Fruit fly (Drosophila melanogaster) whole organism, embryonic: ENCODE results near the gene Nph.

ENCODE experiments used
- ATbp ChIP-seq: fragments of 200-800 bp; sonication (Bioruptor generic); optimal IDR thresholded peaks from 2 replicates; lab custom pipeline; 2017; ENCODE audit warnings: missing biosample characterization, mild to moderate bottlenecking, missing genetic modification characterization, missing genetic modification reagents
- Atf6 ChIP-seq: fragments of 200-800 bp; sonication (Bioruptor generic); IDR thresholded peaks from 2 replicates; pipeline ENCODE4 v1.3.6; 2022; ENCODE audit warnings: missing biosample characterization, missing genetic modification characterization
- CG10209 ChIP-seq: fragments of 200-800 bp; sonication (Bioruptor generic); optimal IDR thresholded peaks from 3 replicates; lab custom pipeline; 2017; ENCODE audit warnings: missing biosample characterization, mild to moderate bottlenecking, missing genetic modification characterization, missing genetic modification reagents
- CG10321 ChIP-seq: fragments of 200-800 bp; sonication (Bioruptor generic); IDR thresholded peaks from 2 replicates; pipeline ENCODE4 v1.3.6; 2022; ENCODE audit warnings: missing biosample characterization, missing genetic modification characterization
- CG11456 ChIP-seq: fragments of 200-800 bp; sonication (Bioruptor generic); IDR thresholded peaks from 3 replicates; pipeline ENCODE4 v1.3.6; 2022; ENCODE audit warnings: missing biosample characterization, missing genetic modification characterization
- CG13894 ChIP-seq: fragments of 200-800 bp; sonication (Bioruptor generic); optimal IDR thresholded peaks from 3 replicates; lab custom pipeline; 2018; ENCODE audit warnings: missing biosample characterization, mild to moderate bottlenecking, missing genetic modification characterization, moderate library complexity
- CG15011 ChIP-seq: fragments of 200-800 bp; sonication (Bioruptor generic); optimal IDR thresholded peaks from 3 replicates; lab custom pipeline; 2018; ENCODE audit warnings: missing biosample characterization, mild to moderate bottlenecking, missing genetic modification characterization
- CG15269 ChIP-seq: fragments of 200-800 bp; sonication (Bioruptor generic); optimal IDR thresholded peaks from 2 replicates; lab custom pipeline; 2018; ENCODE audit warnings: missing biosample characterization, mild to moderate bottlenecking, missing genetic modification characterization, moderate library complexity
- CG15514 ChIP-seq: fragments of 200-800 bp; sonication (Bioruptor generic); optimal IDR thresholded peaks from 3 replicates; lab custom pipeline; 2017; ENCODE audit warnings: missing biosample characterization, missing genetic modification characterization, mild to moderate bottlenecking, moderate library complexity, missing genetic modification reagents
- CG17568 ChIP-seq: fragments of 200-800 bp; sonication (Bioruptor generic); optimal IDR thresholded peaks from 2 replicates; lab custom pipeline; 2018; ENCODE audit warnings: missing biosample characterization, mild to moderate bottlenecking, missing genetic modification characterization, moderate library complexity
- CG3065 ChIP-seq: fragments of 200-800 bp; sonication (Bioruptor generic); optimal IDR thresholded peaks from 2 replicates; lab custom pipeline; 2016; ENCODE audit warnings: missing biosample characterization, missing genetic modification characterization
- CG31388 ChIP-seq: fragments of 200-800 bp; sonication (Bioruptor generic); optimal IDR thresholded peaks from 2 replicates; lab custom pipeline; 2016; ENCODE audit warnings: missing biosample characterization, missing genetic modification characterization
- CG43689 ChIP-seq: fragments of 200-800 bp; sonication (Bioruptor generic); IDR thresholded peaks from 2 replicates; pipeline ENCODE4 v1.3.6; 2022; ENCODE audit warnings: missing biosample characterization, missing genetic modification characterization
- CG4730 ChIP-seq: fragments of 200-800 bp; sonication (Bioruptor generic); IDR thresholded peaks from 2 replicates; pipeline ENCODE4 v1.3.6; 2022; ENCODE audit warnings: missing biosample characterization, missing genetic modification characterization
- CG4854 ChIP-seq: fragments of 200-800 bp; sonication (Bioruptor generic); optimal IDR thresholded peaks from 2 replicates; lab custom pipeline; 2016; ENCODE audit warnings: missing biosample characterization, missing genetic modification characterization, inconsistent platforms
- CG6654 ChIP-seq: fragments of 200-800 bp; sonication (Bioruptor generic); optimal IDR thresholded peaks from 2 replicates; lab custom pipeline; 2017; ENCODE audit warnings: missing biosample characterization, mild to moderate bottlenecking, missing genetic modification characterization
- CG7928 ChIP-seq: fragments of 200-800 bp; sonication (Bioruptor generic); optimal IDR thresholded peaks from 2 replicates; lab custom pipeline; 2017; ENCODE audit warnings: missing biosample characterization, mild to moderate bottlenecking, missing genetic modification characterization
- CG8359 ChIP-seq: fragments of 200-800 bp; sonication (Bioruptor generic); optimal IDR thresholded peaks from 2 replicates; lab custom pipeline; 2017; ENCODE audit warnings: missing biosample characterization, mild to moderate bottlenecking, missing genetic modification characterization, borderline replicate concordance
- CTCF ChIP-seq: fragments of 200-800 bp; sonication (Bioruptor generic); optimal IDR thresholded peaks from 2 replicates; lab custom pipeline; 2017; ENCODE audit warnings: missing biosample characterization, mild to moderate bottlenecking, missing genetic modification characterization, moderate library complexity
- D ChIP-seq, 2 experiments: fragments of 200-800 bp in 1 of 2; fragments of >200 bp in 1 of 2; sonication (Bioruptor generic) in 1 of 2; optimal IDR thresholded peaks; 2 replicates in 1 of 2; 3 replicates in 1 of 2; lab custom pipeline; 2017; ENCODE audit warnings: mild to moderate bottlenecking in 1 of 2, missing biosample characterization in 1 of 2, missing genetic modification characterization in 1 of 2, missing genetic modification reagents in 1 of 2
- D19A ChIP-seq: fragments of 200-800 bp; optimal IDR thresholded peaks from 3 replicates; lab custom pipeline; 2019; ENCODE audit warnings: missing biosample characterization, mild to moderate bottlenecking, missing genetic modification characterization, moderate library complexity
- H15 ChIP-seq: fragments of 200-800 bp; sonication (Bioruptor generic); IDR thresholded peaks from 3 replicates; pipeline ENCODE4 v1.3.6; 2022; ENCODE audit warnings: missing biosample characterization, missing genetic modification characterization
- Hr39 ChIP-seq: fragments of >200 bp; optimal IDR thresholded peaks from 2 replicates; lab custom pipeline; 2017
- Jarid2 ChIP-seq: fragments of 200-800 bp; sonication (Bioruptor generic); optimal IDR thresholded peaks from 3 replicates; lab custom pipeline; 2017; ENCODE audit warnings: mild to moderate bottlenecking, missing biosample characterization, missing genetic modification reagents, missing genetic modification characterization
- MESR4 ChIP-seq: fragments of 200-800 bp; sonication (Bioruptor generic); optimal IDR thresholded peaks from 2 replicates; lab custom pipeline; 2018; ENCODE audit warnings: missing biosample characterization, mild to moderate bottlenecking, missing genetic modification characterization, moderate library complexity
- Rfx ChIP-seq: fragments of 200-800 bp; sonication (Bioruptor generic); IDR thresholded peaks from 2 replicates; pipeline ENCODE4 v1.3.6; 2022; ENCODE audit warnings: missing biosample characterization, missing genetic modification characterization
- Rx ChIP-seq: fragments of 200-800 bp; sonication (Bioruptor generic); IDR thresholded peaks from 2 replicates; pipeline ENCODE4 v1.3.6; 2022; ENCODE audit warnings: missing biosample characterization, missing genetic modification characterization
- az2 ChIP-seq: fragments of 200-800 bp; sonication (Bioruptor generic); optimal IDR thresholded peaks from 3 replicates; lab custom pipeline; 2016; ENCODE audit warnings: missing biosample characterization, missing genetic modification characterization
- cas ChIP-seq: fragments of 200-800 bp; sonication (Bioruptor generic); IDR thresholded peaks from 2 replicates; pipeline ENCODE4 v1.3.6; 2022; ENCODE audit warnings: missing biosample characterization, missing genetic modification characterization
- cwo ChIP-seq: fragments of 200-800 bp; sonication (Bioruptor generic); optimal IDR thresholded peaks from 3 replicates; lab custom pipeline; 2017; ENCODE audit warnings: missing biosample characterization, missing genetic modification characterization, mild to moderate bottlenecking, moderate library complexity, missing genetic modification reagents
- disco-r ChIP-seq: fragments of 200-800 bp; sonication (Bioruptor generic); optimal IDR thresholded peaks from 2 replicates; lab custom pipeline; 2016; ENCODE audit warnings: missing biosample characterization, missing genetic modification characterization
- dm ChIP-seq: fragments of 200-800 bp; sonication (Bioruptor generic); optimal IDR thresholded peaks from 3 replicates; lab custom pipeline; 2016; ENCODE audit warnings: missing biosample characterization, missing genetic modification characterization
- emc ChIP-seq: fragments of 200-800 bp; sonication (Bioruptor generic); optimal IDR thresholded peaks from 2 replicates; lab custom pipeline; 2016; ENCODE audit warnings: missing biosample characterization, missing genetic modification characterization
- esg ChIP-seq: fragments of 200-800 bp; sonication (Bioruptor generic); conservative IDR thresholded peaks from 2 replicates; pipeline ENCODE4 v1.3.6; 2022; ENCODE audit warnings: missing biosample characterization, missing genetic modification characterization
- ewg ChIP-seq: fragments of 200-800 bp; sonication (Bioruptor generic); optimal IDR thresholded peaks from 3 replicates; lab custom pipeline; 2017; ENCODE audit warnings: mild to moderate bottlenecking, missing biosample characterization, missing genetic modification reagents, missing genetic modification characterization
- fd64A ChIP-seq: fragments of 200-800 bp; sonication (Bioruptor generic); optimal IDR thresholded peaks from 3 replicates; lab custom pipeline; 2018; ENCODE audit warnings: missing biosample characterization, mild to moderate bottlenecking, missing genetic modification characterization
- gt ChIP-seq: fragments of 200-800 bp; sonication (Bioruptor generic); IDR thresholded peaks from 2 replicates; pipeline ENCODE4 v1.3.6; 2022; ENCODE audit warnings: missing biosample characterization, missing genetic modification characterization
- ham ChIP-seq: fragments of 200-800 bp; sonication (Bioruptor generic); IDR thresholded peaks from 2 replicates; pipeline ENCODE4 v1.3.6; 2022; ENCODE audit warnings: missing biosample characterization, missing genetic modification characterization
- hkb ChIP-seq, 2 experiments: fragments of 200-800 bp in 1 of 2; fragments of >200 bp in 1 of 2; sonication (Bioruptor generic) in 1 of 2; IDR thresholded peaks in 1 of 2; optimal IDR thresholded peaks in 1 of 2; 2 replicates each; pipeline versions ENCODE4 v1.3.6 to Lab custom; 2017 to 2022; ENCODE audit warnings: missing biosample characterization in 1 of 2, missing genetic modification characterization in 1 of 2
- nerfin-1 ChIP-seq: fragments of 200-800 bp; sonication (Bioruptor generic); optimal IDR thresholded peaks from 3 replicates; lab custom pipeline; 2019; ENCODE audit warnings: missing biosample characterization, mild to moderate bottlenecking, missing genetic modification characterization, moderate library complexity
- nerfin-2 ChIP-seq: fragments of 200-800 bp; sonication (Bioruptor generic); IDR thresholded peaks from 2 replicates; pipeline ENCODE4 v1.3.6; 2022; ENCODE audit warnings: missing biosample characterization, missing genetic modification characterization; ENCODE audit not compliant: partially characterized antibody
- ro ChIP-seq: fragments of 200-800 bp; sonication (Bioruptor generic); IDR thresholded peaks from 2 replicates; pipeline ENCODE4 v1.3.6; 2022; ENCODE audit warnings: missing biosample characterization, missing genetic modification characterization
- sd ChIP-seq: fragments of 200-800 bp; sonication (Bioruptor generic); optimal IDR thresholded peaks from 3 replicates; lab custom pipeline; 2018; ENCODE audit warnings: missing biosample characterization, mild to moderate bottlenecking, missing genetic modification characterization, moderate library complexity
- slbo ChIP-seq: fragments of 200-800 bp; sonication (Bioruptor generic); IDR thresholded peaks from 2 replicates; pipeline ENCODE4 v1.3.6; 2022; ENCODE audit warnings: missing biosample characterization, missing genetic modification characterization
- tio ChIP-seq: fragments of 200-800 bp; sonication (Bioruptor generic); optimal IDR thresholded peaks from 2 replicates; lab custom pipeline; 2017; ENCODE audit warnings: missing biosample characterization, missing genetic modification characterization, inconsistent platforms
- tll ChIP-seq, 2 experiments: fragments of 200-800 bp in 1 of 2; fragments of >200 bp in 1 of 2; sonication (Bioruptor generic) in 1 of 2; optimal IDR thresholded peaks; 2 replicates each; lab custom pipeline; 2017 to 2019; ENCODE audit warnings: missing biosample characterization in 2 of 2, missing genetic modification characterization in 2 of 2, mild to moderate bottlenecking in 1 of 2, moderate library complexity in 1 of 2
- vfl ChIP-seq: fragments of 200-800 bp; sonication (Bioruptor generic); optimal IDR thresholded peaks from 2 replicates; lab custom pipeline; 2016; ENCODE audit warnings: missing biosample characterization, missing genetic modification characterization

Gene Nph

DNA sequence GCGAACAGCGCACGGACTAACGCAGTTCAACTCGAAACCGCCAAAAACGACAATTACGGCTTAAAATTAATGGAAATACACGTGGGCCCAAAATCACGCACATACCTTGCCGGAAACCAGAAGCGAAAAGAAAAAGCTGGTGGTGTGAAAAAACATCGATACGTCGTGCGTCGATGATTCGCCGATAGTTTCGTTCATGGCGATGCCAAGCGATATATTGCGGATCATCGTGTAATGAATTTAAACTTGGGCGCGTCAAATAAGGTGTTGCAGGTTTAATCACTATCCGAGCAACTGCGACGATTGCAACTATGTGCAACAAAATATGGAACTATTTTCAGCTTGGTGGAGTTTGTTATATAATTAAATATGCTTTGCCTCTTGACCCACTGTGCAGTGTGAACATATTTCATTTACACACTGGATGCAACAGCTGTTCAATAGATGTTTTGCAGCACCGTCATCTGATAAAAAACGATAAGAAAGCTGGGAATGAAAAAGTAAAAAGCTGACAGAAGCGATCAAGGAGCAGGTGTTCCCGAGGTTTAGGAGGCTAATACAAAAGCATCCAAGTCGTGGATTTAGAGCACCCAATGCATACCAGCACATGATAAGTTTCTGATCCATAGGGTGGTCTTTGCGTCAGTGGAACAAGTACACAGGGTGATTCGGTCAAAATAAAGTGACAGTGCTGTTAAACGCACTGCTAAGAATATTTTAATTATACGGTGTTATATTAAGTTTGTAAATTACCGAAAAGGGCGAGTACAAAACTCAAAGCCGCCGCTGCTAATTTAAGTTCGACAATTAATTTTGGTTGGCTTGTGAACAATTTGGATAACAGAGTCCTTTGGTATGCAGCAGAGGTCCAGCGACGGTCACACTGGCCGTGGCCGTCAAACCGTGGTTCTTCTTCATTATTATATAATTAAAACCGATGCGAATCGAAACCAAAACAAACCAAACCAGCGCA is 41.7 kb upstream of the Nph start, which contains the start of the genes RpL32 and CG7943 (continued):
- TF ChIP-seq az2 (GFP tag; lab: Kevin White, UChicago) (peak; percentile 70), Jarid2 (GFP tag; lab: Kevin White, UChicago) (peak; percentile 85), hkb (optimal IDR thresholded peaks at IDR 0.05; lab: Kevin White, UChicago) (peak; percentile 62), hkb (GFP tag; IDR thresholded peaks at IDR 0.05; lab: Robert Waterston, UW) (peak; percentile 96), CG11456 (GFP tag; lab: Robert Waterston, UW) (peak; percentile 96), CG10321 (peak; percentile 68), ATbp (GFP tag; lab: Kevin White, UChicago) (peak; percentile 83), CG15011 (GFP tag; lab: Kevin White, UChicago) (peak; percentile 91), D (optimal IDR thresholded peaks at IDR 0.05; lab: Kevin White, UChicago) (no peak), D (GFP tag; optimal IDR thresholded peaks at IDR 0.05; lab: Kevin White, UChicago) (peak; percentile 89), CG13894 (tag; lab: Kevin White, UChicago) (peak; percentile 91), CG7928 (GFP tag; lab: Kevin White, UChicago) (peak; percentile 77), Rx (GFP tag; lab: Robert Waterston, UW) (peak; percentile 93), CG4730 (peak; percentile 86), CG3065 (peak; percentile 74), tll (GFP tag; optimal IDR thresholded peaks at IDR 0.05; lab: Kevin White, UChicago) (peak; percentile 40 to 85), nerfin-1 (tag; lab: Kevin White, UChicago) (peak; percentile 87), ewg (GFP tag; lab: Kevin White, UChicago) (peak; percentile 80), ro (peak; percentile 87), CG4854 (GFP tag; lab: Kevin White, UChicago) (peak; percentile 92), cas (GFP tag; lab: Robert Waterston, UW) (peak; percentile 92), gt (GFP tag; lab: Robert Waterston, UW) (peak; percentile 82), D19A (peak; percentile 77), Rfx (GFP tag; lab: Robert Waterston, UW) (peak; percentile 98), CG31388 (peak; percentile 66), Atf6 (peak; percentile 96), dm (GFP tag; lab: Kevin White, UChicago) (peak; percentile 97), emc (GFP tag; lab: Kevin White, UChicago) (peak; percentile 94), CG6654 (peak; percentile 84), sd (tag; lab: Kevin White, UChicago) (peak; percentile 74), CG43689 (GFP tag; lab: Robert Waterston, UW) (peak; percentile 89), Hr39 (lab: Kevin White, UChicago) (no peak), fd64A (peak; percentile 91), CG15514 (GFP tag; lab: Kevin White, UChicago) (peak; percentile 94), nerfin-2 (peak; percentile 100), CG17568 (GFP tag; lab: Kevin White, UChicago) (no peak), slbo (peak; percentile 95), CTCF (GFP tag; lab: Kevin White, UChicago) (peak; percentile 67), CG10209 (GFP tag; lab: Kevin White, UChicago) (peak; percentile 90), tio (GFP tag; lab: Kevin White, UChicago) (no peak), MESR4 (GFP tag; lab: Kevin White, UChicago) (peak; percentile 93), ham (GFP tag; lab: Robert Waterston, UW) (peak; percentile 89), disco-r (GFP tag; lab: Kevin White, UChicago) (peak; percentile 92), vfl (GFP tag; lab: Kevin White, UChicago) (peak; percentile 94), CG15269 (tag; lab: Kevin White, UChicago) (peak; percentile 82), esg (GFP tag; lab: Robert Waterston, UW) (peak; percentile 95), H15 (GFP tag; lab: Robert Waterston, UW) (peak; percentile 93), CG8359 (GFP tag; lab: Kevin White, UChicago) (peak; percentile 85), cwo (GFP tag; lab: Kevin White, UChicago) (peak; percentile 82)
